Fruit fly (Drosophila melanogaster) whole organism: ENCODE results near the gene ZnT63C.

ENCODE experiments used
- CG8478 ChIP-seq: fragments of >200 bp; optimal IDR thresholded peaks from 2 replicates; lab custom pipeline; 2018; ENCODE audit warnings: inconsistent platforms
- Dll ChIP-seq: fragments of >200 bp; optimal IDR thresholded peaks from 2 replicates; lab custom pipeline; 2017
- EcR ChIP-seq, 2 experiments: fragments of >200 bp; optimal IDR thresholded peaks; 2 replicates each; lab custom pipeline; 2017; ENCODE audit warnings: missing biosample characterization in 2 of 2, missing genetic modification characterization in 2 of 2, missing genetic modification reagents in 2 of 2
- pan ChIP-seq: fragments of >200 bp; optimal IDR thresholded peaks from 2 replicates; lab custom pipeline; 2017
- psq ChIP-seq: fragments of >200 bp; optimal IDR thresholded peaks from 2 replicates; lab custom pipeline; 2017
- usp ChIP-seq: fragments of >200 bp; optimal IDR thresholded peaks from 2 replicates; lab custom pipeline; 2017; ENCODE audit warnings: missing biosample characterization, missing genetic modification characterization, mixed read lengths

The ZnT63C gene

DNA sequence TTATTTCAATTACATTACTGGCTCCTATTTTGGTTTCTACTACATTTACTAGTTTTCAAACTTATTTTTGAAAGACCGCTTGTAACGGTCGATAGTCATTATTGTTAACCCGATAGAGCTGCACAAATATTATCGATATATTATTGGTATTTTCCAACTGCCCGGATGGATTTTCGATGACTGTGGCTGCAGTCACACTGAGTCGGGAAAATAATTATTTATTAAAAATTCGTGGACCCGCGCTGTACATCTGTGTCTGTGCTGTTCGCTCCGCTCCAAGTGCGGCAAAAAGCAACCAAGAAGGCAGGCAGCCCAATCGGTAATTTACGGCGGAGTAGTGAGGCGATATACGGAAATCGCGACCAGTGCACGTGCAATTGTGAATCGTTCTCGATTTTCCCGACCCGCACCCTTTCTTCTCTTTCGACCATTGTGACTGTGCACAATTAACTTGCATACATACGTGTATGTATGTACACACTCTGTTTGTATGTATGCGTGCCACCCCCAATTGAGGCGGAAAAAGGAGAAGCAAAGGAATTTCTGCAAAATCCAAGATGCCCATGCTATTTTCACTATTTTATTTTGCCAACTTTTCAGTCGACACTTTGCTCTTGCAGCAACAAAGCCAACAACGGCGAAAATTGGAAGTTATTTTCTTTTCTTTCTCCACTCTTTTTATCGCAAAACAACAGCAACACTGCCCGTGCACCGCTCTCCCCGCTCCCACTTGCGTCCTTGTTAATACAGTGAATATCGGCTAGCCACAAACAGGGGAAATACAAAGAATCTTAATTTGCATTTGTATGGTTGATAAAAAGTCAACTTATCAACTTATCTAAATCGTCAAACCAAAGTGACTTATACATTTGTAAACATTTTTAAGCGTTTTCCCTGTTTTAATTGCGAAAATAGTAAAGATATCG is at the start of gene ZnT63C:
TSS of gene ZnT63C (plus strand) at position 175 of the 926 bp plus-strand sequence.
- TF ChIP-seq psq (lab: Kevin White, UChicago), result no peak
- TF ChIP-seq usp (GFP tag; lab: Kevin White, UChicago), result no peak
- TF ChIP-seq CG8478 (lab: Kevin White, UChicago), result no peak
- no peak for TF ChIP-seq pan (lab: Kevin White, UChicago)
- no peak for TF ChIP-seq Dll (lab: Kevin White, UChicago)
- no peak for TF ChIP-seq EcR (GFP tag; optimal IDR thresholded peaks at IDR 0.05; lab: Kevin White, UChicago)

DNA sequence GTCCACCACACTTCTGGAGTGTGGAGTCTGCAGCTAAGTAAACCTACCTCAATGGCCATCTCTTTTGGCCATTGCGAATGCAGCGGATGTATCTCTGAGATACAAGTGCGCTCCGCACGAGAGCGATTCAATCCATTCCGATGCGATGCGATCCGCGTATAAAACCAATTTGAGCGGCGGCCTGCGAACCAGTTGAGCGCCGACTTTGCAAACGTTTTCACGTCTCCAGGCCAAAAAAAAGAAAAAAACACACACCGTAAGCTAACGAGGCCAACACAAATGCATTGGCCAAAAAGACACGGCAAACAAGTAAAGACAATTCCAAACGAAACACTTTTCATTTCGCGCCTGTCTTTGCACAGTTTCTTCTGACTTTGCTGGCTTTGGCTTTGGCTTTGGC is 45.8 kb upstream of the ZnT63C start, which contains the start of gene ckd:
TSS of gene ckd (plus strand) at position 189 of the 400 bp plus-strand sequence.
- TF ChIP-seq CG8478 (lab: Kevin White, UChicago) (no peak), Dll (lab: Kevin White, UChicago) (no peak), usp (GFP tag; lab: Kevin White, UChicago) (no peak), psq (lab: Kevin White, UChicago) (no peak), pan (lab: Kevin White, UChicago) (no peak), EcR (GFP tag; optimal IDR thresholded peaks at IDR 0.05; lab: Kevin White, UChicago) (no peak)

dm6 chr3L:3259703-3260102 is 43.8 kb upstream of the ZnT63C start:
- no peak for TF ChIP-seq usp (GFP tag; lab: Kevin White, UChicago)
- TF ChIP-seq psq (lab: Kevin White, UChicago), result no peak
- no peak for TF ChIP-seq pan (lab: Kevin White, UChicago)
- no peak for TF ChIP-seq EcR (GFP tag; optimal IDR thresholded peaks at IDR 0.05; lab: Kevin White, UChicago)

dm6 chr3L:3261642-3262041 is 41.9 kb upstream of the ZnT63C start:
- TF ChIP-seq usp (GFP tag; lab: Kevin White, UChicago) (no peak), CG8478 (lab: Kevin White, UChicago) (no peak), Dll (lab: Kevin White, UChicago) (no peak), psq (lab: Kevin White, UChicago) (no peak), EcR (GFP tag; optimal IDR thresholded peaks at IDR 0.05; lab: Kevin White, UChicago) (no peak), pan (lab: Kevin White, UChicago) (no peak)

DNA sequence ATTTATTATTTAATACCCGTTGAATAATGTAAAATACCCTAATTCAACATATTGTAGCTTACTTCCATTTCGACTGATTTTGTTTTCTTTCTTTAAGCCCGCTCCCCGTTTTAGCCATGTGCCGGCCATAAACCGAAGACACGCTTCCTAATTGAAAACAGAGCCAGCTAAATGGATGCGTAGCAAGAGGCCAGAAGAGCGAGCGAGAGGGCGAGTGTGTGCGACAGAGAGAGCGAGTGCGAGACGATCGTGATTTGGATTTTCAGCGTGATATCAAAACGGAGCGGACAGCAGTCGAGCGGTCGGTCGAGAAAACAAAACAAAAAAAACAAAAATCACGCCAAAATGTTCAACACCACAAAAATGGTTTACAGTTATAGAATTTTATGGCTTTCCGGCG is 37.2 kb upstream of the ZnT63C start:
- TF ChIP-seq EcR (GFP tag; optimal IDR thresholded peaks at IDR 0.05; lab: Kevin White, UChicago) (no peak), pan (lab: Kevin White, UChicago) (no peak), Dll (lab: Kevin White, UChicago) (no peak)

DNA sequence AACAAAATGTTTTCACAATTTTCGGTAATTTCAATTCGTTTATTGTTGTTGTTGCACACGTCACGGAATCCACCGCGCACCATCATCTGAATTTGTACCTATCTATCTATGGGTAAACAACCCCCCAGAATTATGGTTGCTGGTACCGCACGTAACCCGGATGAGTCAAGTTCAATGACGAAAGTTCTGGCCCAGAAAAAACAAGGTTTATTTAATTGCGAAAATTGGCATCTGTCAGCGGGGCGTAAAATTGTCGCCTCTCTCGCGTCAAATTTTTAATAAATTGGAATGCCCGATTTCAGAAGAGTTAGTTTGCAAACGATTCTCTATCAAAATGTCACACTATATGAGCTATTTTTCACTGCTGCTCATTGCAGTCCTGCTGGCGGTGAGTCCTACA is 35.3 kb upstream of the ZnT63C start, which contains the start of gene CG34265:
TSS of gene CG34265 (plus strand) at position 301 of the 400 bp plus-strand sequence.
- TF ChIP-seq pan (lab: Kevin White, UChicago), result no peak
- no peak for TF ChIP-seq EcR (GFP tag; optimal IDR thresholded peaks at IDR 0.05; lab: Kevin White, UChicago)
- TF ChIP-seq usp (GFP tag; lab: Kevin White, UChicago), result no peak
- TF ChIP-seq CG8478 (lab: Kevin White, UChicago), result no peak
- TF ChIP-seq Dll (lab: Kevin White, UChicago), result no peak
- TF ChIP-seq psq (lab: Kevin White, UChicago), result no peak

DNA sequence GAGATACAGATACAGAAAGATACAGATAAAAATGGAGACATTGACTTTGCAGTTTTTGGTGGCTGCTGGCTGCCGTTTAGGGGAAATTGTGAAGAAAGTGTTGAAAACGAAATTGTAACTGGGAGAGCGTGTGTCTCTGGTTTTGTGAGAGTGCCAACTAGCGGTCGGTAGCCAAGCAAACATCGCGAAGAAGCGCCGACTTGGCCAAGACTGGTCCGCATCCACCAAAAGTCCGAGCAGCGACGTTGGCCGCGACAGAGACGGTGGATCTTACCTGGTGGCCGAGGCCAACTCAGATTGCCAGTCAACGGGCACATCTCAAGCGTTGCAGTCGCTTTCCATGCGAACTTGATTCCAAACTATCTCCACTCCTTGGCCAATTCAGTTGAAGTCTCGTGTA is 32.8 kb upstream of the ZnT63C start, which contains the start of gene CG14960:
TSS of gene CG14960 (plus strand) at position 301 of the 400 bp plus-strand sequence.
- TF ChIP-seq usp (GFP tag; lab: Kevin White, UChicago) (no peak), Dll (lab: Kevin White, UChicago) (no peak), pan (lab: Kevin White, UChicago) (no peak), psq (lab: Kevin White, UChicago) (no peak), CG8478 (lab: Kevin White, UChicago) (no peak), EcR (GFP tag; optimal IDR thresholded peaks at IDR 0.05; lab: Kevin White, UChicago) (no peak)

DNA sequence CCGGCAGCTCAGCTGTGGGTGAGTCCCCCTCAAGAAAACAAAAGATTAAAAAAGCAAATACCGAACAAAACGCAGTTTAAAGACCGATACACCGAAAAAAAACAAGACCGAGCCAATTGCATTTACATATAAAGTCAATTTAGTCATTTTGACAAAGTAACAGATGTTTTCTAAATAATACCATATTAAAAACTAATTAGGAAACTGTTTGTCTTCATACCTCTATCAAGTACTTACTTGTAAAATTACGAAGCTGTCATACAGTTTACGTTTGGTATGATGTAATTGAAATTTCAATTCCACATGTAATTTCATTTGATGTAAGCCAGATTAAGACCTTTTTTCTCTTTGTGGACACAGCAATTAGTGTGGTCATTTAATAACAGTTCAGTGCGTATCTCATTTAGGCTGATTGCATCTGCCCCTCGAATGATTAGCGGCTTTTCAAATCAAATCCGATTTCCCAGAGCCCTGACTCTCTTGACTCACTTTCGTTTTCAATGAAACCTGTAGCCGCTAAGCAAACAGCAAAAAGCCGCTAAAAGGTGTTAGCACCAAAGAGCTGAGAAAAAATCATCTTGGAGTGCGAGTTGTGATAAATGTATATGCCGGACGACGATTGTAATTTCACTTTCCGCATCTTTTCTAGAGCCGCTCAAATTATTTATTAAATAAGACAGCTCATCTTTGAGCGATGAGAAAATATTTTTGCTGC is 28.9 kb upstream of the ZnT63C start:
- no peak for TF ChIP-seq Dll (lab: Kevin White, UChicago)
- TF ChIP-seq CG8478 (lab: Kevin White, UChicago), result no peak
- TF ChIP-seq pan (lab: Kevin White, UChicago), result no peak

DNA sequence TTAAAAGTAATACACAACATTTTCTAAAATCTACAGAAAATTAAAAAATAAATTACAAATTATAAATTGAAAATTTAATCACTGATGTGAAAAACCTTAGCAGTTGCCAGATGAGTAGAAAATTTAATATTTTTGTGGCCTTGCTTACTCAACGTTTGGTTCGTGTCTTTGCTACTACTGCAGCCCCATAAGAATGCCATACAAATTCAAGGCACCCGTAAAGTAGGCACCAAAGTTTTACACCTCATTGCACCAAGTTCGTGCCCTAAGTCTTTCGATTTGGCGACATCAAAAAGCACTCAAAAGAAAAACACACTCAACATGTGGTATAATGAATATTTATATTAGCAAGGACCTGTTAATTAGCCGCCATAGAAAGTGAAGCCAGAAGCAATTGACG is 26.6 kb upstream of the ZnT63C start:
- no peak for TF ChIP-seq usp (GFP tag; lab: Kevin White, UChicago)
- no peak for TF ChIP-seq pan (lab: Kevin White, UChicago)

- TF ChIP-seq CG8478 (lab: Kevin White, UChicago) (no peak), EcR (GFP tag; optimal IDR thresholded peaks at IDR 0.05; lab: Kevin White, UChicago) (no peak), Dll (lab: Kevin White, UChicago) (no peak), usp (GFP tag; lab: Kevin White, UChicago) (no peak), psq (lab: Kevin White, UChicago) (no peak), pan (lab: Kevin White, UChicago) (no peak)
These were observed 23.6 kb upstream of the ZnT63C start, which contains the start of gene CG12017 for dm6 chr3L:3279930-3280329. CG12017 (plus strand) TSS chr3L:3280239.

- no peak for TF ChIP-seq Dll (lab: Kevin White, UChicago)
- TF ChIP-seq CG8478 (lab: Kevin White, UChicago), result no peak
- no peak for TF ChIP-seq EcR (GFP tag; optimal IDR thresholded peaks at IDR 0.05; lab: Kevin White, UChicago)
These were observed 20.2 kb upstream of the ZnT63C start for dm6 chr3L:3283264-3283663.
